Worm (Caenorhabditis elegans): ENCODE data around the gene lrr-1.
A peak's percentile ranks its signal among the peaks of the same experiment; 100 is the strongest.

lrr-1 gene

ce11 chrII:5061794-5062368 is 25.6 kb upstream of the lrr-1 start, which contains the start of gene smc-5:
smc-5 (plus strand) TSS chrII:5062125.
- no peak for TF ChIP-seq elt-1 (tag; optimal IDR thresholded peaks at IDR 0.05)
- no peak for TF ChIP-seq mbf-1 (tag; optimal IDR thresholded peaks at IDR 0.05)
- TF ChIP-seq nhr-129 (tag; optimal IDR thresholded peaks at IDR 0.05), result peak; percentile 78
- no peak for TF ChIP-seq ztf-4 (tag; optimal IDR thresholded peaks at IDR 0.05)
- TF ChIP-seq F13H6.1 (tag; optimal IDR thresholded peaks at IDR 0.05), result no peak
- TF ChIP-seq alr-1 (tag; optimal IDR thresholded peaks at IDR 0.05), result no peak
- TF ChIP-seq lin-11 (tag; optimal IDR thresholded peaks at IDR 0.05), result peak; percentile 10
- TF ChIP-seq nhr-21 (tag; optimal IDR thresholded peaks at IDR 0.05), result peak; percentile 28
- peak; percentile 50 to 88 for TF ChIP-seq lsy-2 (tag; optimal IDR thresholded peaks at IDR 0.05)
- TF ChIP-seq sma-9 (GFP tag; optimal IDR thresholded peaks at IDR 0.05), result peak; percentile 62
- TF ChIP-seq sma-9 (tag; optimal IDR thresholded peaks at IDR 0.05), result no peak
- TF ChIP-seq nhr-10 (tag; optimal IDR thresholded peaks at IDR 0.05), result no peak
- TF ChIP-seq crh-2 (tag; optimal IDR thresholded peaks at IDR 0.05), result peak; percentile 77
- peak; percentile 9 for TF ChIP-seq blmp-1 (tag; optimal IDR thresholded peaks at IDR 0.05; ENCODE audit: insufficient read depth)
- TF ChIP-seq snpc-4 (tag; optimal IDR thresholded peaks at IDR 0.05), result peak; percentile 82
- peak; percentile 94 for TF ChIP-seq unc-55 (GFP tag; optimal IDR thresholded peaks at IDR 0.05)
- no peak for TF ChIP-seq unc-62 (GFP tag; optimal IDR thresholded peaks at IDR 0.05)
- TF ChIP-seq sma-3 (GFP tag; optimal IDR thresholded peaks at IDR 0.05), result peak; percentile 69
- TF ChIP-seq skn-1 (tag; optimal IDR thresholded peaks at IDR 0.05), result no peak
- TF ChIP-seq fos-1 (tag; optimal IDR thresholded peaks at IDR 0.05), result peak; percentile 40
- TF ChIP-seq unc-39 (tag; optimal IDR thresholded peaks at IDR 0.05), result no peak
- peak; percentile 80 for TF ChIP-seq gmeb-1 (tag; optimal IDR thresholded peaks at IDR 0.05)
- TF ChIP-seq lin-13 (GFP tag; optimal IDR thresholded peaks at IDR 0.05), result peak; percentile 78
- TF ChIP-seq C34F6.9 (tag; optimal IDR thresholded peaks at IDR 0.05), result peak; percentile 83
- TF ChIP-seq nhr-6 (tag; optimal IDR thresholded peaks at IDR 0.05), result no peak

ce11 chrII:5060719-5061118 is 24.5 kb upstream of the lrr-1 start, which contains the start of gene pho-12:
pho-12 (minus strand) TSS chrII:5060819.
- TF ChIP-seq ztf-1 (GFP tag; conservative IDR thresholded peaks at IDR 0.05) (no peak), mbf-1 (tag; optimal IDR thresholded peaks at IDR 0.05) (no peak), lsy-2 (tag; optimal IDR thresholded peaks at IDR 0.05) (no peak), R02D3.7 (tag; optimal IDR thresholded peaks at IDR 0.05) (no peak), C34F6.9 (tag; optimal IDR thresholded peaks at IDR 0.05) (no peak), mab-5 (tag; optimal IDR thresholded peaks at IDR 0.05) (no peak), elt-1 (tag; optimal IDR thresholded peaks at IDR 0.05) (no peak), F13H6.1 (tag; optimal IDR thresholded peaks at IDR 0.05) (no peak), nhr-10 (tag; optimal IDR thresholded peaks at IDR 0.05) (no peak), ztf-4 (tag; optimal IDR thresholded peaks at IDR 0.05) (no peak)

ce11 chrII:5058036-5058435 is 21.8 kb upstream of the lrr-1 start, which contains the start of gene C27A2.12:
C27A2.12 (minus strand) TSS chrII:5058136.
- TF ChIP-seq lin-13 (GFP tag; optimal IDR thresholded peaks at IDR 0.05), result no peak
- TF ChIP-seq lin-39 (tag; optimal IDR thresholded peaks at IDR 0.05), result no peak
- TF ChIP-seq peb-1 (tag; optimal IDR thresholded peaks at IDR 0.05), result no peak
- TF ChIP-seq gmeb-1 (tag; optimal IDR thresholded peaks at IDR 0.05), result no peak
- no peak for TF ChIP-seq nhr-11 (tag; optimal IDR thresholded peaks at IDR 0.05)
- TF ChIP-seq nhr-77 (tag; optimal IDR thresholded peaks at IDR 0.05), result no peak
- TF ChIP-seq sma-9 (GFP tag; optimal IDR thresholded peaks at IDR 0.05), result no peak
- TF ChIP-seq sma-9 (tag; optimal IDR thresholded peaks at IDR 0.05), result no peak
- TF ChIP-seq dmd-4 (tag; optimal IDR thresholded peaks at IDR 0.05), result no peak
- TF ChIP-seq skn-1 (tag; optimal IDR thresholded peaks at IDR 0.05), result no peak
- TF ChIP-seq elt-3 (tag; optimal IDR thresholded peaks at IDR 0.05), result no peak
- TF ChIP-seq Y55F3AM.14 (GFP tag; optimal IDR thresholded peaks at IDR 0.05), result no peak
- no peak for TF ChIP-seq snpc-4 (tag; optimal IDR thresholded peaks at IDR 0.05)
- TF ChIP-seq crh-2 (tag; optimal IDR thresholded peaks at IDR 0.05), result no peak

- TF ChIP-seq nhr-77 (tag; optimal IDR thresholded peaks at IDR 0.05), result peak; percentile 24
- TF ChIP-seq ztf-4 (tag; optimal IDR thresholded peaks at IDR 0.05), result no peak
- TF ChIP-seq unc-62 (GFP tag; optimal IDR thresholded peaks at IDR 0.05), result no peak
- TF ChIP-seq sma-3 (GFP tag; optimal IDR thresholded peaks at IDR 0.05), result peak; percentile 73
- TF ChIP-seq nhr-237 (tag; optimal IDR thresholded peaks at IDR 0.05), result no peak
- no peak for TF ChIP-seq nhr-11 (tag; optimal IDR thresholded peaks at IDR 0.05)
- no peak for TF ChIP-seq dmd-4 (tag; optimal IDR thresholded peaks at IDR 0.05)
- peak; percentile 35 for TF ChIP-seq C34F6.9 (tag; optimal IDR thresholded peaks at IDR 0.05)
- no peak for TF ChIP-seq nhr-10 (tag; optimal IDR thresholded peaks at IDR 0.05)
- TF ChIP-seq unc-39 (tag; optimal IDR thresholded peaks at IDR 0.05), result no peak
- no peak for TF ChIP-seq egl-27 (tag; optimal IDR thresholded peaks at IDR 0.05)
- peak; percentile 61 for TF ChIP-seq nhr-129 (tag; optimal IDR thresholded peaks at IDR 0.05)
- TF ChIP-seq lsy-2 (tag; optimal IDR thresholded peaks at IDR 0.05), result peak; percentile 63 to 81
- no peak for TF ChIP-seq blmp-1 (tag; optimal IDR thresholded peaks at IDR 0.05; ENCODE audit: insufficient read depth)
- no peak for TF ChIP-seq ceh-82 (tag; optimal IDR thresholded peaks at IDR 0.05)
- TF ChIP-seq sem-4 (tag; optimal IDR thresholded peaks at IDR 0.05), result peak; percentile 47
- no peak for TF ChIP-seq mab-5 (tag; optimal IDR thresholded peaks at IDR 0.05)
- no peak for TF ChIP-seq elt-1 (tag; optimal IDR thresholded peaks at IDR 0.05)
- TF ChIP-seq nhr-21 (tag; optimal IDR thresholded peaks at IDR 0.05), result peak; percentile 45
- no peak for TF ChIP-seq unc-55 (GFP tag; optimal IDR thresholded peaks at IDR 0.05)
- no peak for TF ChIP-seq peb-1 (tag; optimal IDR thresholded peaks at IDR 0.05)
- peak; percentile 31 for TF ChIP-seq lin-13 (GFP tag; optimal IDR thresholded peaks at IDR 0.05)
- TF ChIP-seq nhr-6 (tag; optimal IDR thresholded peaks at IDR 0.05), result no peak
- TF ChIP-seq R02D3.7 (tag; optimal IDR thresholded peaks at IDR 0.05), result no peak
- TF ChIP-seq nhr-23 (tag; optimal IDR thresholded peaks at IDR 0.05), result no peak
- TF ChIP-seq ZK546.5 (tag; optimal IDR thresholded peaks at IDR 0.05), result no peak
- peak; percentile 68 for TF ChIP-seq crh-2 (tag; optimal IDR thresholded peaks at IDR 0.05)
- TF ChIP-seq fos-1 (tag; optimal IDR thresholded peaks at IDR 0.05), result peak; percentile 30
- TF ChIP-seq ama-1 (optimal IDR thresholded peaks at IDR 0.05), result no peak
- TF ChIP-seq ceh-16 (tag; optimal IDR thresholded peaks at IDR 0.05), result no peak
- no peak for TF ChIP-seq skn-1 (tag; optimal IDR thresholded peaks at IDR 0.05)
- TF ChIP-seq lin-11 (tag; optimal IDR thresholded peaks at IDR 0.05), result peak; percentile 44
These were observed 21.1 kb upstream of the lrr-1 start for ce11 chrII:5057315-5057714.

Measured in whole organism, L2 larva.